Fruit fly (Drosophila melanogaster): ENCODE results near the gene CG10565.

CG10565 gene

dm6 chr3L:21176935-21177581, 40.9 kb upstream of the CG10565 start (continued):
- no peak for TF ChIP-seq dm (GFP tag; optimal IDR thresholded peaks at IDR 0.05)
- TF ChIP-seq unpg (GFP tag; optimal IDR thresholded peaks at IDR 0.05) = no peak
- TF ChIP-seq CG15073 (GFP tag; optimal IDR thresholded peaks at IDR 0.05) = no peak
- TF ChIP-seq da (GFP tag; optimal IDR thresholded peaks at IDR 0.05) = no peak
- no peak for TF ChIP-seq Eip74EF (GFP tag; optimal IDR thresholded peaks at IDR 0.05)
- no peak for TF ChIP-seq CG33557 (GFP tag; optimal IDR thresholded peaks at IDR 0.05)
- no peak for TF ChIP-seq Ets97D (GFP tag; optimal IDR thresholded peaks at IDR 0.05)
- peak; percentile 78 for TF ChIP-seq Aef1 (GFP tag; IDR thresholded peaks at IDR 0.05)
- no peak for TF ChIP-seq Ets65A (GFP tag)
- peak; percentile 66 for TF ChIP-seq CG10366 (GFP tag; IDR thresholded peaks at IDR 0.05)
- TF ChIP-seq hbn (GFP tag; IDR thresholded peaks at IDR 0.05; ENCODE audit: partially characterized antibody) = no peak
- no peak for TF ChIP-seq BEAF-32 (GFP tag; optimal IDR thresholded peaks at IDR 0.05)
- peak; percentile 20 for TF ChIP-seq psq (GFP tag; optimal IDR thresholded peaks at IDR 0.05)
- peak; percentile 12 for TF ChIP-seq tin (GFP tag; optimal IDR thresholded peaks at IDR 0.05)
- no peak for TF ChIP-seq peb (GFP tag; IDR thresholded peaks at IDR 0.05)
- TF ChIP-seq Rfx (GFP tag; IDR thresholded peaks at IDR 0.05) = peak; percentile 93
- peak; percentile 12 for TF ChIP-seq D19A (tag; optimal IDR thresholded peaks at IDR 0.05)
- TF ChIP-seq ham (GFP tag; IDR thresholded peaks at IDR 0.05) = no peak; the same call in 1 of the 2 replicates
- TF ChIP-seq pnt (GFP tag; optimal IDR thresholded peaks at IDR 0.05) = peak; percentile 5
- peak; percentile 24 for TF ChIP-seq sug (tag; optimal IDR thresholded peaks at IDR 0.05)
- no peak for TF ChIP-seq CG2875 (GFP tag; optimal IDR thresholded peaks at IDR 0.05)
- TF ChIP-seq Bdp1 (GFP tag; optimal IDR thresholded peaks at IDR 0.05) = peak; percentile 30
- no peak for TF ChIP-seq ATbp (GFP tag; optimal IDR thresholded peaks at IDR 0.05)
- TF ChIP-seq Chrac-16 (GFP tag; optimal IDR thresholded peaks at IDR 0.05) = peak; percentile 49
- TF ChIP-seq CG4328 (GFP tag; optimal IDR thresholded peaks at IDR 0.05) = no peak
- TF ChIP-seq Drgx (GFP tag; IDR thresholded peaks at IDR 0.05) = peak; percentile 71
- TF ChIP-seq CG4424 (GFP tag; optimal IDR thresholded peaks at IDR 0.05) = peak; percentile 51
- TF ChIP-seq Rx (GFP tag; IDR thresholded peaks at IDR 0.05) = no peak
- peak; percentile 7 for TF ChIP-seq CG16863 (GFP tag; optimal IDR thresholded peaks at IDR 0.05)
- TF ChIP-seq sisA (GFP tag; IDR thresholded peaks at IDR 0.05) = peak; percentile 69
- peak; percentile 32; the same call in 1 of the 2 replicates for TF ChIP-seq CG1024 (GFP tag; IDR thresholded peaks at IDR 0.05)
- TF ChIP-seq CG4360 (GFP tag; IDR thresholded peaks at IDR 0.05) = no peak
- TF ChIP-seq CG4617 (GFP tag; optimal IDR thresholded peaks at IDR 0.05; ENCODE audit: borderline replicate concordance) = no peak
- TF ChIP-seq croc (GFP tag; conservative IDR thresholded peaks at IDR 0.05) = no peak
- no peak for TF ChIP-seq Vsx1 (GFP tag; optimal IDR thresholded peaks at IDR 0.05)
- TF ChIP-seq sr (GFP tag; IDR thresholded peaks at IDR 0.05) = no peak
- TF ChIP-seq jing (GFP tag; optimal IDR thresholded peaks at IDR 0.05) = no peak
- peak; percentile 40 for TF ChIP-seq CG7928 (GFP tag; optimal IDR thresholded peaks at IDR 0.05)
- TF ChIP-seq MBD-R2 (GFP tag; IDR thresholded peaks at IDR 0.05) = peak; percentile 35; the same call in 1 of the 2 replicates
- no peak for TF ChIP-seq Spps (tag; optimal IDR thresholded peaks at IDR 0.05)
- no peak for TF ChIP-seq ERR (GFP tag; optimal IDR thresholded peaks at IDR 0.05)
- TF ChIP-seq CG17328 (GFP tag; IDR thresholded peaks at IDR 0.05) = 0 out of 2 replicates have a peak, but pooled peaks have one; percentile 25
- peak; percentile 30 for TF ChIP-seq CG13296 (GFP tag; optimal IDR thresholded peaks at IDR 0.05)
- TF ChIP-seq CG12769 (tag; optimal IDR thresholded peaks at IDR 0.05) = no peak
- TF ChIP-seq CG8359 (GFP tag; optimal IDR thresholded peaks at IDR 0.05; ENCODE audit: borderline replicate concordance) = no peak
- peak; percentile 49 for TF ChIP-seq CG12219 (GFP tag; optimal IDR thresholded peaks at IDR 0.05)
- TF ChIP-seq HHEX (GFP tag; optimal IDR thresholded peaks at IDR 0.05) = peak; percentile 66
- no peak for TF ChIP-seq Gsc (GFP tag; IDR thresholded peaks at IDR 0.05)
- TF ChIP-seq CG10462 (GFP tag; optimal IDR thresholded peaks at IDR 0.05) = no peak
- TF ChIP-seq seq (GFP tag; IDR thresholded peaks at IDR 0.05) = peak; percentile 74

All from whole organism, embryonic.